Fruit fly (Drosophila melanogaster): ENCODE measurements around the gene Acbp6.

DNA sequence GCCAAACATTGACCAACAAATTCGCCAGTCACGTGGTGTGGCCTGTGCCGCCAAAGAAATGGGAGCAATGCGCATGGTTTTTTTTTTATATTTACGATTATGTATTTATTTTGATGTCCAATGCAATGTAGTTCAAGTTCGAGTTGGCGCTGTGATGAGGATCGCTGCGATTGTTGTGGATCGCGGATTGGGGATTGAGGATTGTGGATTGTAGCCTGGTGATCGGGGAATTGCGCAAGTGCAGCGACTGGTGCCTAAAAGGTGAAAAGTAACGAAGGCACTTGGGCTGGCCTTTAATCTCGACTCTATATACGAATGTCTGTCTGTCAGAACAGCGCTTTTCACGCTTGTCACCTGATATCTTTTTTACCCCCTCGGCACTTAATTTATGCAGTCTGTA is 24.2 kb upstream of the Acbp6 start:
- TF ChIP-seq CG8301 (tag; optimal IDR thresholded peaks at IDR 0.05), result no peak
- TF ChIP-seq EcR (GFP tag; optimal IDR thresholded peaks at IDR 0.05), result no peak
- TF ChIP-seq Pif1B (GFP tag; optimal IDR thresholded peaks at IDR 0.05), result no peak
- TF ChIP-seq CG15710 (tag; optimal IDR thresholded peaks at IDR 0.05), result no peak
- no peak for TF ChIP-seq CG10348 (GFP tag; IDR thresholded peaks at IDR 0.05)
- TF ChIP-seq D1 (tag; optimal IDR thresholded peaks at IDR 0.05), result no peak
- no peak for TF ChIP-seq CG14655 (GFP tag; optimal IDR thresholded peaks at IDR 0.05)
